Worm (Caenorhabditis elegans) whole organism, L1 larva: Measurements from ENCODE around the gene ketn-1.

Experiments used
- egl-27 ChIP-seq, 2 experiments: fragments of 150-350 bp in 1 of 2; sonication (generic microtip); optimal IDR thresholded peaks; 3 replicates each; lab custom pipeline; 2017 to 2018; ENCODE audit warnings: missing biosample characterization in 2 of 2, missing genetic modification characterization in 2 of 2, missing genetic modification reagents in 2 of 2
- fkh-8 ChIP-seq: sonication (generic microtip); optimal IDR thresholded peaks from 2 replicates; lab custom pipeline; 2016; ENCODE audit warnings: mild to moderate bottlenecking, missing genetic modification characterization, missing compliant biosample characterization
- lsy-2 ChIP-seq, 2 experiments: fragments of 150-350 bp; optimal IDR thresholded peaks; 2 replicates each; lab custom pipeline; 2014; ENCODE audit warnings: missing biosample characterization in 2 of 2, missing genetic modification characterization in 2 of 2
- tlp-1 ChIP-seq: fragments of 150-350 bp; optimal IDR thresholded peaks from 2 replicates; lab custom pipeline; 2014; ENCODE audit warnings: missing biosample characterization, missing genetic modification characterization
- unc-130 ChIP-seq: fragments of 150-350 bp; optimal IDR thresholded peaks from 2 replicates; lab custom pipeline; 2017; ENCODE audit warnings: missing biosample characterization, missing genetic modification characterization, inconsistent platforms
- unc-86 ChIP-seq: sonication (generic microtip); optimal IDR thresholded peaks from 2 replicates; lab custom pipeline; 2016; ENCODE audit warnings: missing genetic modification characterization, missing compliant biosample characterization

DNA sequence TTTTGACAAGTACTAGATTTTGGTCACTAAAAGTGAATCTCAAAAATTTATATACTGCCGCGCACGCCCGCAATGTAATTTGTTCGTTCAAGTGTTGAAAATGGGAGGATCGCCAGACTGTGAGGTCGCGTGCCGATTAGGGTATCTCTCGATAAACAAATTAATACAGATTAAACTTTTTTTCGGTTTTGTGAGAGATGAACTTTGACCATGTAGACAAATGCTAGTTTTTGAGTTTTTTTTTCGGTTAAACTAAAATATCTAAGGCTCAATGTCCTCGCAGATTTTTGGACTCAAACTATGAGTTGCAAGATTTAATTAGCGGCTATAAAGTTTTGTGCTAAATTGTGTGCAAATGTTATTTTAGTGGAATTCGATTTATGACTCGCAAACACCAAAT lies 37.9 kb downstream of the ketn-1 start, which contains the start of gene dhs-15:
- TF ChIP-seq unc-86 (tag; lab: Kevin White, UChicago) (no peak), fkh-8 (tag; lab: Kevin White, UChicago) (no peak), lsy-2 (tag; optimal IDR thresholded peaks at IDR 0.05; lab: Kevin White, UChicago) (no peak), unc-130 (no peak), tlp-1 (tag; lab: Kevin White, UChicago) (no peak), egl-27 (tag; optimal IDR thresholded peaks at IDR 0.05; lab: Kevin White, UChicago) (no peak)
